Worm (Caenorhabditis elegans): ENCODE measurements around the gene sru-27.

DNA sequence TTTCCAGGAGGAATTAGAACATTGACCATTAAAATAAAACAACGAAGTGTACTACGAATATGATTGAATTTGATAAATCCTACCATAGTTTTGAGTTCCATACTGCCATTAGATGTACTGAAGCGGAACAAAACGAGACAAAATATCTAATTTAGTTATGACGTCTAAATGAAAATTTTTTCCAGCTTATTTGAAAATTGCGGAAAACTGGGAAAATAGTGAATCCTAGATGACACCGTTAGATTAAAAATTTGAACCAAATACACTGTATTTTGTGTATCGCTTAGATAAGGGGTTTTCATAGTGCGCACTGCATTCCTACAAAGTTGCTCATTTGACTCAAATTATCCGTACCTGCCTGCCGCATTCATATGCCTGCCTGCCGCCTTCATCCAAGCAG is 31.9 kb downstream of the sru-27 start, which contains the start of gene K02H11.4:
- TF ChIP-seq dmd-4 (tag; optimal IDR thresholded peaks at IDR 0.05; ENCODE audit: borderline replicate concordance) (no peak), ttx-3 (tag; optimal IDR thresholded peaks at IDR 0.05) (no peak), unc-55 (GFP tag; optimal IDR thresholded peaks at IDR 0.05) (no peak), unc-86 (tag; optimal IDR thresholded peaks at IDR 0.05) (no peak), ama-1 (optimal IDR thresholded peaks at IDR 0.05) (no peak), rnt-1 (tag; optimal IDR thresholded peaks at IDR 0.05) (no peak)
